Worm (Caenorhabditis elegans): Measurements from ENCODE around the gene icl-1.

Gene icl-1

ce11 chrV:756169-756568 lies 28.4 kb upstream of the icl-1 start, which contains the start of gene str-20:
TSS of gene str-20 (plus strand) at chrV:756469.
- TF ChIP-seq ztf-4 (tag; optimal IDR thresholded peaks at IDR 0.05) (no peak), nhr-25 (tag; optimal IDR thresholded peaks at IDR 0.05) (no peak), mbf-1 (tag; optimal IDR thresholded peaks at IDR 0.05) (no peak), nhr-21 (tag; optimal IDR thresholded peaks at IDR 0.05) (no peak), nhr-129 (tag; optimal IDR thresholded peaks at IDR 0.05) (no peak), snpc-4 (tag; optimal IDR thresholded peaks at IDR 0.05) (no peak), C34F6.9 (tag; optimal IDR thresholded peaks at IDR 0.05) (no peak), dmd-4 (tag; optimal IDR thresholded peaks at IDR 0.05) (no peak), Y55F3AM.14 (GFP tag; optimal IDR thresholded peaks at IDR 0.05) (no peak)

- TF ChIP-seq blmp-1 (tag; optimal IDR thresholded peaks at IDR 0.05; ENCODE audit: insufficient read depth): no peak
- no peak for TF ChIP-seq mbf-1 (tag; optimal IDR thresholded peaks at IDR 0.05)
- TF ChIP-seq fos-1 (tag; optimal IDR thresholded peaks at IDR 0.05): no peak
- TF ChIP-seq sma-9 (GFP tag; optimal IDR thresholded peaks at IDR 0.05): no peak
- no peak for TF ChIP-seq sma-9 (tag; optimal IDR thresholded peaks at IDR 0.05)
- TF ChIP-seq elt-1 (tag; optimal IDR thresholded peaks at IDR 0.05): no peak
These were observed 25.0 kb upstream of the icl-1 start, which contains the start of the genes str-262 and srp-1 for ce11 chrV:752679-753333. TSS of gene str-262 (minus strand) at chrV:752779. TSS of gene srp-1 (plus strand) at chrV:753283.

ce11 chrV:748044-748443 lies 20.2 kb upstream of the icl-1 start, which contains the start of gene sri-4:
TSS of gene sri-4 (plus strand) at chrV:748344.
- TF ChIP-seq ztf-4 (tag; optimal IDR thresholded peaks at IDR 0.05) (no peak), ZK546.5 (tag; optimal IDR thresholded peaks at IDR 0.05) (no peak), ceh-16 (tag; optimal IDR thresholded peaks at IDR 0.05) (no peak), nhr-25 (tag; optimal IDR thresholded peaks at IDR 0.05) (no peak), mbf-1 (tag; optimal IDR thresholded peaks at IDR 0.05) (no peak), nhr-129 (tag; optimal IDR thresholded peaks at IDR 0.05) (no peak)

- no peak for TF ChIP-seq lin-13 (GFP tag; optimal IDR thresholded peaks at IDR 0.05)
- no peak for TF ChIP-seq lin-39 (tag; optimal IDR thresholded peaks at IDR 0.05)
- no peak for TF ChIP-seq aly-2 (tag; optimal IDR thresholded peaks at IDR 0.05)
- no peak for TF ChIP-seq fos-1 (tag; optimal IDR thresholded peaks at IDR 0.05)
- TF ChIP-seq nhr-237 (tag; optimal IDR thresholded peaks at IDR 0.05): no peak
- no peak for TF ChIP-seq elt-3 (tag; optimal IDR thresholded peaks at IDR 0.05)
- no peak for TF ChIP-seq mab-5 (tag; optimal IDR thresholded peaks at IDR 0.05)
- TF ChIP-seq C34F6.9 (tag; optimal IDR thresholded peaks at IDR 0.05): no peak
- TF ChIP-seq nhr-23 (tag; optimal IDR thresholded peaks at IDR 0.05): no peak
- no peak for TF ChIP-seq nhr-12 (tag; optimal IDR thresholded peaks at IDR 0.05)
- no peak for TF ChIP-seq gmeb-1 (tag; optimal IDR thresholded peaks at IDR 0.05)
- no peak for TF ChIP-seq egl-27 (tag; optimal IDR thresholded peaks at IDR 0.05)
- TF ChIP-seq unc-62 (GFP tag; optimal IDR thresholded peaks at IDR 0.05): no peak
- TF ChIP-seq unc-55 (GFP tag; optimal IDR thresholded peaks at IDR 0.05): no peak
These were observed 15.5 kb upstream of the icl-1 start, which contains the start of gene str-134 for ce11 chrV:743348-743747. TSS of gene str-134 (plus strand) at chrV:743648.

ce11 chrV:741820-742219 lies 14.0 kb upstream of the icl-1 start, which contains the start of gene C05E4.7:
TSS of gene C05E4.7 (plus strand) at chrV:742120.
- TF ChIP-seq nhr-11 (tag; optimal IDR thresholded peaks at IDR 0.05): no peak
- no peak for TF ChIP-seq blmp-1 (tag; optimal IDR thresholded peaks at IDR 0.05; ENCODE audit: insufficient read depth)
- TF ChIP-seq nhr-12 (tag; optimal IDR thresholded peaks at IDR 0.05): no peak
- no peak for TF ChIP-seq aly-2 (tag; optimal IDR thresholded peaks at IDR 0.05)
- no peak for TF ChIP-seq lsy-2 (tag; optimal IDR thresholded peaks at IDR 0.05)
- no peak for TF ChIP-seq skn-1 (tag; optimal IDR thresholded peaks at IDR 0.05)
- no peak for TF ChIP-seq nhr-129 (tag; optimal IDR thresholded peaks at IDR 0.05)
- no peak for TF ChIP-seq egl-27 (tag; optimal IDR thresholded peaks at IDR 0.05)
- TF ChIP-seq R02D3.7 (tag; optimal IDR thresholded peaks at IDR 0.05): no peak
- no peak for TF ChIP-seq elt-1 (tag; optimal IDR thresholded peaks at IDR 0.05)
- TF ChIP-seq ZK546.5 (tag; optimal IDR thresholded peaks at IDR 0.05): no peak
- no peak for TF ChIP-seq C34F6.9 (tag; optimal IDR thresholded peaks at IDR 0.05)
- TF ChIP-seq unc-62 (GFP tag; optimal IDR thresholded peaks at IDR 0.05): no peak
- TF ChIP-seq mdl-1 (tag; optimal IDR thresholded peaks at IDR 0.05): no peak
